Worm (Caenorhabditis elegans): ENCODE data around the gene ins-32.

DNA sequence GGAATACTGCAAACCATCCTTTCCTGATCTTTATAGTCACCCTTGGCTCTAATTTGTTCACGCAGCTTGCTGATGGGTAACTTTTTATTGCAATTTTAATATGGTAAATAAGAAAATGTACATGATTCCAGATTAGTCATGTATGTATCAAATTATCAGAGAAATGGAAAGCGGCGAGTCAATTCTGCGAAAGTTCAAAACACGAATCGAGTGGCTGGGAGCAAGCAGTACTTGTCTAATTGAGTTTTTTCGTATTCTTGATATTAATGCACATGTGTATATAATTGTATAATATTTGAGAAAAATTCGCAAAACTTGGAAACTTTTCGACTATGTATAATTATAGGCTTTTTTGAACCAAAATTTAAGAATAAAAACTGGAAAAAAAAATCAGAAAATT, 44.1 kb downstream of the ins-32 start, which contains the start of gene T24E12.12:
- TF ChIP-seq him-1 (tag; optimal IDR thresholded peaks at IDR 0.05) (no peak), dao-5 (tag; optimal IDR thresholded peaks at IDR 0.05) (no peak)
